Worm (Caenorhabditis elegans) whole organism, late embryonic: ENCODE results near the gene C25D7.15.
A peak's percentile ranks its signal among the peaks of the same experiment; 100 is the strongest.

ENCODE experiments used
- C38D4.7 ChIP-seq: fragments of 200-800 bp; sonication (Bioruptor generic); optimal IDR thresholded peaks from 2 replicates; lab custom pipeline; 2018; ENCODE audit warnings: mild to moderate bottlenecking, missing genetic modification characterization, moderate library complexity, missing compliant biosample characterization
- F13H6.1 ChIP-seq: sonication (generic microtip); optimal IDR thresholded peaks from 2 replicates; lab custom pipeline; 2016; ENCODE audit warnings: missing genetic modification characterization, missing compliant biosample characterization
- K02D7.2 ChIP-seq: sonication (generic microtip); optimal IDR thresholded peaks from 2 replicates; lab custom pipeline; 2017; ENCODE audit warnings: mild to moderate bottlenecking, missing genetic modification characterization, missing compliant biosample characterization
- Y22D7AL.16 ChIP-seq: sonication (generic microtip); optimal IDR thresholded peaks from 2 replicates; lab custom pipeline; 2016; ENCODE audit warnings: missing genetic modification characterization, missing compliant biosample characterization
- ahr-1 ChIP-seq: sonication (generic microtip); optimal IDR thresholded peaks from 2 replicates; lab custom pipeline; 2016; ENCODE audit warnings: missing genetic modification characterization, missing compliant biosample characterization
- ama-1 ChIP-seq: fragments of 150-350 bp; optimal IDR thresholded peaks from 2 replicates; lab custom pipeline; 2014
- ceh-14 ChIP-seq: sonication (generic microtip); optimal IDR thresholded peaks from 2 replicates; lab custom pipeline; 2016; ENCODE audit warnings: missing genotype, missing genetic modification characterization, missing compliant biosample characterization
- ceh-18 ChIP-seq: sonication (generic microtip); optimal IDR thresholded peaks from 2 replicates; lab custom pipeline; 2016; ENCODE audit warnings: missing genetic modification characterization, missing compliant biosample characterization
- ceh-19 ChIP-seq: fragments of 200-800 bp; sonication (Bioruptor generic); optimal IDR thresholded peaks from 2 replicates; lab custom pipeline; 2018; ENCODE audit warnings: mild to moderate bottlenecking, missing genetic modification characterization, missing compliant biosample characterization
- ceh-24 ChIP-seq: sonication (generic microtip); optimal IDR thresholded peaks from 2 replicates; lab custom pipeline; 2016; ENCODE audit warnings: mild to moderate bottlenecking, missing genetic modification characterization, missing compliant biosample characterization
- ceh-34 ChIP-seq: sonication (generic microtip); optimal IDR thresholded peaks from 2 replicates; lab custom pipeline; 2016; ENCODE audit warnings: mild to moderate bottlenecking, missing genetic modification characterization, missing compliant biosample characterization
- ceh-45 ChIP-seq: fragments of 200-800 bp; sonication (Bioruptor generic); IDR thresholded peaks from 2 replicates; pipeline ENCODE4 v1.3.6; 2022; ENCODE audit warnings: missing genetic modification reagents, missing genetic modification characterization, missing compliant biosample characterization
- ceh-48 ChIP-seq: sonication (generic microtip); optimal IDR thresholded peaks from 2 replicates; lab custom pipeline; 2016; ENCODE audit warnings: missing genetic modification characterization, inconsistent platforms, missing compliant biosample characterization
- ceh-9 ChIP-seq: sonication (generic microtip); optimal IDR thresholded peaks from 2 replicates; lab custom pipeline; 2016; ENCODE audit warnings: mild to moderate bottlenecking, missing genetic modification characterization, inconsistent platforms, missing compliant biosample characterization
- che-1 ChIP-seq: sonication (generic microtip); optimal IDR thresholded peaks from 2 replicates; lab custom pipeline; 2016; ENCODE audit warnings: mild to moderate bottlenecking, missing genetic modification characterization, missing compliant biosample characterization
- dve-1 ChIP-seq: sonication (generic microtip); optimal IDR thresholded peaks from 2 replicates; lab custom pipeline; 2017; ENCODE audit warnings: antibody characterized with exemption, mild to moderate bottlenecking, missing genetic modification characterization, missing compliant biosample characterization
- elt-2 ChIP-seq: sonication (generic microtip); optimal IDR thresholded peaks from 2 replicates; lab custom pipeline; 2016; ENCODE audit warnings: missing genetic modification reagents, missing genetic modification characterization, missing compliant biosample characterization
- fax-1 ChIP-seq: sonication (generic microtip); optimal IDR thresholded peaks from 2 replicates; lab custom pipeline; 2016; ENCODE audit warnings: missing genotype, missing genetic modification characterization, missing compliant biosample characterization
- fkh-10 ChIP-seq: fragments of 150-350 bp; optimal IDR thresholded peaks from 2 replicates; lab custom pipeline; 2014; ENCODE audit warnings: missing biosample characterization, missing genetic modification reagents, missing genetic modification characterization
- hlh-13 ChIP-seq: fragments of 200-800 bp; sonication (Bioruptor generic); optimal IDR thresholded peaks from 2 replicates; lab custom pipeline; 2018; ENCODE audit warnings: mild to moderate bottlenecking, missing genetic modification characterization, missing compliant biosample characterization
- hlh-30 ChIP-seq: sonication (generic microtip); optimal IDR thresholded peaks from 2 replicates; lab custom pipeline; 2017; ENCODE audit warnings: antibody characterized with exemption, missing genetic modification characterization, missing compliant biosample characterization; ENCODE audit not compliant: insufficient read depth
- hlh-8 ChIP-seq: sonication (generic microtip); optimal IDR thresholded peaks from 2 replicates; lab custom pipeline; 2016; ENCODE audit warnings: missing genotype, missing genetic modification characterization, missing compliant biosample characterization
- lim-6 ChIP-seq: sonication (generic microtip); optimal IDR thresholded peaks from 2 replicates; lab custom pipeline; 2016; ENCODE audit warnings: missing genetic modification characterization, missing compliant biosample characterization
- madf-2 ChIP-seq: sonication (generic microtip); optimal IDR thresholded peaks from 2 replicates; lab custom pipeline; 2017; ENCODE audit warnings: missing genetic modification characterization, missing compliant biosample characterization
- mec-3 ChIP-seq: sonication (generic microtip); optimal IDR thresholded peaks from 2 replicates; lab custom pipeline; 2016; ENCODE audit warnings: borderline replicate concordance, missing genetic modification characterization, missing compliant biosample characterization
- nfya-1 ChIP-seq: sonication (generic microtip); optimal IDR thresholded peaks from 2 replicates; lab custom pipeline; 2017; ENCODE audit warnings: missing genetic modification characterization, mild to moderate bottlenecking, missing compliant biosample characterization, antibody characterized with exemption, moderate library complexity
- nhr-11 ChIP-seq: fragments of 150-350 bp; optimal IDR thresholded peaks from 2 replicates; lab custom pipeline; 2014; ENCODE audit warnings: missing biosample characterization, missing genetic modification characterization
- nhr-232 ChIP-seq: sonication (generic microtip); optimal IDR thresholded peaks from 2 replicates; lab custom pipeline; 2016; ENCODE audit warnings: missing genetic modification characterization, missing compliant biosample characterization
- pag-3 ChIP-seq: sonication (generic microtip); optimal IDR thresholded peaks from 2 replicates; lab custom pipeline; 2016; ENCODE audit warnings: missing compliant biosample characterization, missing genetic modification characterization, borderline replicate concordance
- pax-1 ChIP-seq: fragments of 150-350 bp; optimal IDR thresholded peaks from 2 replicates; lab custom pipeline; 2014; ENCODE audit warnings: missing biosample characterization, missing genetic modification characterization
- pros-1 ChIP-seq: fragments of 150-350 bp; optimal IDR thresholded peaks from 2 replicates; lab custom pipeline; 2014; ENCODE audit warnings: missing biosample characterization, missing genetic modification reagents, missing genetic modification characterization
- ref-2 ChIP-seq: sonication (generic microtip); optimal IDR thresholded peaks from 2 replicates; lab custom pipeline; 2016; ENCODE audit warnings: missing genetic modification characterization, missing compliant biosample characterization
- rnt-1 ChIP-seq: sonication (generic microtip); optimal IDR thresholded peaks from 2 replicates; lab custom pipeline; 2016; ENCODE audit warnings: missing genetic modification characterization, missing compliant biosample characterization
- sox-2 ChIP-seq: fragments of 200-800 bp; sonication (Bioruptor generic); IDR thresholded peaks from 2 replicates; pipeline ENCODE4 v1.3.6; 2022; ENCODE audit warnings: missing genetic modification reagents, missing genetic modification characterization, missing compliant biosample characterization
- sox-4 ChIP-seq: sonication (generic microtip); optimal IDR thresholded peaks from 2 replicates; lab custom pipeline; 2017; ENCODE audit warnings: mild to moderate bottlenecking, missing genetic modification characterization, inconsistent platforms, missing compliant biosample characterization
- syd-9 ChIP-seq: sonication (generic microtip); optimal IDR thresholded peaks from 2 replicates; lab custom pipeline; 2016; ENCODE audit warnings: mild to moderate bottlenecking, missing genetic modification characterization, moderate library complexity, missing compliant biosample characterization
- tbx-2 ChIP-seq: sonication (generic microtip); optimal IDR thresholded peaks from 2 replicates; lab custom pipeline; 2016; ENCODE audit warnings: missing genetic modification characterization, missing compliant biosample characterization
- tbx-7 ChIP-seq: sonication (generic microtip); optimal IDR thresholded peaks from 2 replicates; lab custom pipeline; 2016; ENCODE audit warnings: missing genotype, missing genetic modification characterization, missing compliant biosample characterization
- unc-42 ChIP-seq: sonication (generic microtip); optimal IDR thresholded peaks from 2 replicates; lab custom pipeline; 2016; ENCODE audit warnings: missing genotype, missing genetic modification characterization, missing compliant biosample characterization
- unc-55 ChIP-seq: sonication (generic microtip); optimal IDR thresholded peaks from 2 replicates; lab custom pipeline; 2017; ENCODE audit warnings: missing biosample characterization, missing genetic modification reagents, missing genetic modification characterization

Gene C25D7.15

DNA sequence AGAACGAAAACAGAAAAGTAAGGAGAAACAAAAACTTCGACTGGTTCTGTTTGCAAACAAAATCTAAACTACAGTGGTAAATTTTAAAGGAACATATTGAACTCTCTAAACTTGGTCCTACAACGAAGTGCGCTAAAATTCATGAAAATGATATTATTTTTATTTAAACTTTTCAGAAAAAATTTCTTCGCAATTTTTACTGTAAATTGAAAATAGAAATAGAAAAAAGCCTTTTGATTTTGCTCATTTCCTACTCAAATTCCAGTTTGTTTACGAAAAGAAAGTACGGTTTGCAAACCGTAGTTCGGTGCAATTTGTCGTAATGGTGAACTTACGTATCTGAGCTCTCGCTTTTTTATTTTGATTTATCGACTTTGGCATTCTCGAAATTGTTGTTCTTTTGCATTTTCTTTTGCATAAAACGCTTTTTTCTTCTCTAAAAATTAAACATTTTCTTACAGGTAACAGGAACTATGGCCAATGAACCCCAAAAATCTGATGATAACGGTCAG lies 6.3 kb downstream of the C25D7.15 start, which contains the start of gene otub-1:
Gene otub-1, plus strand, starts transcription at position 462 of the 512 bp plus-strand sequence.
- TF ChIP-seq tbx-2 (no peak), ama-1 (lab: Kevin White, UChicago) (no peak), nhr-11 (tag; lab: Kevin White, UChicago) (no peak), pros-1 (tag; lab: Kevin White, UChicago) (no peak), ceh-48 (tag; lab: Kevin White, UChicago) (no peak), nhr-232 (no peak), tbx-7 (tag; lab: Kevin White, UChicago) (no peak), ceh-18 (tag; lab: Kevin White, UChicago) (no peak), hlh-13 (GFP tag; lab: Kevin White, UChicago) (no peak), fkh-10 (GFP tag; lab: Kevin White, UChicago) (no peak), Y22D7AL.16 (tag; lab: Kevin White, UChicago) (no peak), dve-1 (tag; lab: Kevin White, UChicago) (no peak), K02D7.2 (tag; lab: Kevin White, UChicago) (no peak), ceh-19 (no peak), ceh-24 (tag; lab: Kevin White, UChicago) (no peak), elt-2 (tag; lab: Kevin White, UChicago) (no peak), sox-4 (tag; lab: Kevin White, UChicago) (no peak), lim-6 (tag; lab: Kevin White, UChicago) (no peak), unc-42 (tag; lab: Kevin White, UChicago) (no peak)

DNA sequence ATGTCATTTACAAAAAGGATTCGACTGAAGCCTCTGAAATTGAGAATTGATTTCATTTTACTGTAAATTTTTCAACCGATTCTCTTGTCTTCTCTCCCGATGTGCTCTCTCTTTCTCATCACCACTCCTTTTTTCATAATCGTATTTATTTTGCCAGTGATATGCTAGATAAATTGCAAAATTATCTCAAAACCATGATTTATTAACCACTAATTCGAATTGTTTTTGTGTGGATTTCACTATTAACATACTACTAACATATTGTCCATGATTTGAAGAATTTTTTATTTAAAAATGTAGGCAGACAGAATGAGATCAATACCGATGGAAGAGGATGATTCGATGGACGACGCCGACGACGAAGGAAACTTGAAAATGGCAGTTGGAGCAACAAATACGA lies 7.6 kb downstream of the C25D7.15 start, which contains the start of gene C25D7.10:
Gene C25D7.10, plus strand, starts transcription at position 301 of the 400 bp plus-strand sequence.
- TF ChIP-seq ceh-9 (tag; lab: Kevin White, UChicago) (no peak), pros-1 (tag; lab: Kevin White, UChicago) (no peak), C38D4.7 (GFP tag; lab: Kevin White, UChicago) (no peak), K02D7.2 (tag; lab: Kevin White, UChicago) (no peak), ahr-1 (tag; lab: Kevin White, UChicago) (no peak), unc-55 (GFP tag; lab: Kevin White, UChicago) (no peak), mec-3 (tag; lab: Kevin White, UChicago) (no peak), rnt-1 (no peak), syd-9 (no peak)

DNA sequence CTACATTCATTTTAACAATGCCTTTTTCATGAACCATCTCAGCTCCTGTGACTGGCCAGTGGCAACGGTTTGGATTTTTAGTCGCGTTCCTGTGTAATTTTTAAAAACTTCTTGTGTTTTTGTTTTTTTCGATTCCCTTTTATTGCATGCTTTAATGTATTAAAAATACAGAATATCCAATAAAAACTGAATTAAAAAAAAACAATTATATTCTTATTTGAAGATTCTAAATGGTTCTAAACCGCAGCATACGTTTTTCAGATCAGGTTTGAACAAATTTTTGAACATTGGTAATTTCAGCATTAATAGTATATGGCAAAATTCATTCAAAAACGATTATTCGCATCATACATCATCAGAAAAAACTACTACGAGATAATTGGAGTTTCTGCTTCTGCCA lies 8.8 kb downstream of the C25D7.15 start, which contains the start of gene dnj-3:
Gene dnj-3, plus strand, starts transcription at position 301 of the 400 bp plus-strand sequence.
- no peak for TF ChIP-seq ref-2 (tag; lab: Kevin White, UChicago)
- TF ChIP-seq pros-1 (tag; lab: Kevin White, UChicago) = no peak

DNA sequence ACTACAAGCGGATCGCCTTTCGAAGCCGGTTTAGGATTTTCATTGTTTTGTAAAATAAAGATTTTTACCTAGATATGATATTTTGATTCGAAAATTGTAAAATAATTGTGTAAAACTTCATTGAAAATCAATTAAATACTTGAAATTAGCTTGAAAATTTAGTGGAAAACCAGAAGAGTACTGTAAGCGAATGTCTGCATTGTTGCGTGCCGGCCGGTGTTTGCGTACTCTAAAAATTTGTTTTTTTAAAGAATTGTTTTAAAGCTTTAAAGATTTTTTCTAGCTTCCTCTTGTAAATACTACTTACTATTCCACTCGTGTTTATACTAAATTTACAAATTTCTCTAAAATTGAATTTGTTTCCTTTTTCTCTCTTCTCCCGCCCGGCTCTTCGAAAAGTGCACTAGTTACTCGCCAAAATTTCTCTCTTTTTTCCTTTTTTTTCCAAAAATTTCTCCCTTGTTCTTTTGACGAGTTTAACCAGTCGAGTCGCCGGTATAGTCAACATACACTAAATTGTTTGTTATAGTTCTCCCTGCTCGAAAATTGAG lies 9.9 kb downstream of the C25D7.15 start:
- peak; percentile 73 for TF ChIP-seq unc-42 (tag; lab: Kevin White, UChicago)
- no peak for TF ChIP-seq rnt-1

DNA sequence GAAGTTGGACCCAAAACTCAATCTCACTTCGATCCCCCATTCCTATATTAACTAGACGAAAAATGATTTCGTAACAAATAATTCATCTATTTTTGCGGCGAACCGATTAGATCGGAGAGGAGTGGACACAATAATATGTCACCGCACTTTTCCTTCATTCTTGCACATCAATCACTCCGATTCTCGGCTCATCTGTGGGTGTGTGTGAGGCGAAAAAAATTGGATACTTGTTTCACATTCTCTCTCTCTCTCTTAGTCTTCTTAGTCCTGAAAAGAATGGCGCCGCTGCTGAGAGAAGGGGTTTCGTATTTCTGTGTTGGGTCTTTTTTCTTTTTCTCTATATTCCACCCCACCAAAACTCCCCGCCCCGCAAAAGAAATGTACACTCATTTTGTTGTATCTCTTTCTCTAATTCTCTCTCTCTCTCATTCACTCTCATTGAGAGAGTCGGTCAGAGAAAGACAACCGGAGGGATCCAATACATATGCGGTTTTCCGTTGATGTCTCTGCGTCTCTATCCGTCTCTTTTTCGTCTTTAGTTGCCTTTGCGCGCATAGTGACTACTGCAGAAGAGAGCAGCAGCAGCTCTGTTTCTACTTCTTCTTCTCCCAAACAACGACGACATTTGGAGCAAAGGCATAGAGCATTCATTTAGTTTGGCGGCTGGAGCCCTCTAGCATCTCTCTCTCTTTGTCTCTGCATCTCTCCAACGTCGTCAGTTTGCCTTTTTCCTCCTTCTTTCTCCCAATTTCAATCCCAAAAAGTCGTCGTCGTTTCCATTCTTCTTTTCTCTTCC lies 11.6 kb downstream of the C25D7.15 start, which contains the start of gene unc-76:
Gene unc-76, plus strand, starts transcription at position 746 of the 796 bp plus-strand sequence.
- no peak for TF ChIP-seq pag-3 (tag; lab: Kevin White, UChicago)
- TF ChIP-seq ceh-45 (GFP tag; lab: Robert Waterston, UW) = no peak
- TF ChIP-seq lim-6 (tag; lab: Kevin White, UChicago) = no peak
- TF ChIP-seq sox-2 (GFP tag; lab: Robert Waterston, UW) = peak; percentile 28; the same call in 1 of the 2 replicates
- TF ChIP-seq pax-1 (tag; lab: Kevin White, UChicago) = peak; percentile 58
- peak; percentile 55 for TF ChIP-seq ref-2 (tag; lab: Kevin White, UChicago)
- no peak for TF ChIP-seq sox-4 (tag; lab: Kevin White, UChicago)
- TF ChIP-seq ceh-18 (tag; lab: Kevin White, UChicago) = peak; percentile 95
- no peak for TF ChIP-seq mec-3 (tag; lab: Kevin White, UChicago)
- TF ChIP-seq nfya-1 (tag; lab: Kevin White, UChicago) = peak; percentile 89
- TF ChIP-seq ceh-19 = no peak
- TF ChIP-seq madf-2 (tag; lab: Kevin White, UChicago) = no peak
- peak; percentile 28 for TF ChIP-seq hlh-30 (tag; lab: Kevin White, UChicago)
- peak; percentile 24 for TF ChIP-seq syd-9
- TF ChIP-seq tbx-2 = peak; percentile 84
- peak; percentile 32 for TF ChIP-seq fax-1 (tag; lab: Kevin White, UChicago)
- peak; percentile 98 for TF ChIP-seq ceh-34 (tag; lab: Kevin White, UChicago)
- TF ChIP-seq hlh-8 = peak; percentile 67
- peak; percentile 52 for TF ChIP-seq F13H6.1
- peak; percentile 74 for TF ChIP-seq ceh-14 (tag; lab: Kevin White, UChicago)
- TF ChIP-seq che-1 = no peak
- peak; percentile 90 for TF ChIP-seq unc-42 (tag; lab: Kevin White, UChicago)
- TF ChIP-seq rnt-1 = peak; percentile 89
